Worm (Caenorhabditis elegans) whole organism, L2 larva: ENCODE measurements around the gene glrx-22.

Source experiments
- C34F6.9 ChIP-seq: fragments of 150-350 bp; optimal IDR thresholded peaks from 2 replicates; lab custom pipeline; 2014; ENCODE audit warnings: missing biosample characterization, missing genetic modification characterization
- F13H6.1 ChIP-seq: sonication (generic microtip); optimal IDR thresholded peaks from 2 replicates; lab custom pipeline; 2016; ENCODE audit warnings: missing genetic modification characterization, missing compliant biosample characterization
- ZK546.5 ChIP-seq: sonication (generic microtip); optimal IDR thresholded peaks from 2 replicates; lab custom pipeline; 2017; ENCODE audit warnings: missing biosample characterization, missing genetic modification characterization
- alr-1 ChIP-seq: fragments of 150-350 bp; optimal IDR thresholded peaks from 2 replicates; lab custom pipeline; 2014; ENCODE audit warnings: missing biosample characterization, missing genetic modification characterization
- aly-2 ChIP-seq: fragments of 150-350 bp; optimal IDR thresholded peaks from 2 replicates; lab custom pipeline; 2014; ENCODE audit warnings: missing biosample characterization, missing genetic modification characterization
- blmp-1 ChIP-seq: sonication (generic microtip); optimal IDR thresholded peaks from 2 replicates; lab custom pipeline; 2017; ENCODE audit warnings: missing genetic modification characterization, mild to moderate bottlenecking, missing compliant biosample characterization, antibody characterized with exemption, moderate library complexity; ENCODE audit not compliant: insufficient read depth
- ceh-16 ChIP-seq: fragments of 150-350 bp; optimal IDR thresholded peaks from 2 replicates; lab custom pipeline; 2014; ENCODE audit warnings: missing biosample characterization, missing genetic modification characterization
- ceh-82 ChIP-seq: fragments of 150-350 bp; optimal IDR thresholded peaks from 2 replicates; lab custom pipeline; 2014; ENCODE audit warnings: missing biosample characterization, missing genetic modification characterization
- crh-2 ChIP-seq: sonication (generic microtip); optimal IDR thresholded peaks from 2 replicates; lab custom pipeline; 2017; ENCODE audit warnings: missing biosample characterization, missing genetic modification characterization
- dmd-4 ChIP-seq: sonication (generic microtip); optimal IDR thresholded peaks from 2 replicates; lab custom pipeline; 2017; ENCODE audit warnings: missing biosample characterization, missing genetic modification characterization
- egl-27 ChIP-seq: sonication (generic microtip); optimal IDR thresholded peaks from 3 replicates; lab custom pipeline; 2017; ENCODE audit warnings: missing biosample characterization, missing genetic modification reagents, missing genetic modification characterization
- elt-1 ChIP-seq: fragments of 150-350 bp; optimal IDR thresholded peaks from 2 replicates; lab custom pipeline; 2014; ENCODE audit warnings: missing biosample characterization, missing genetic modification characterization
- fos-1 ChIP-seq: fragments of 150-350 bp; optimal IDR thresholded peaks from 2 replicates; lab custom pipeline; 2014; ENCODE audit warnings: missing biosample characterization, missing genetic modification characterization
- lin-39 ChIP-seq: fragments of 150-350 bp; optimal IDR thresholded peaks from 2 replicates; lab custom pipeline; 2014; ENCODE audit warnings: missing biosample characterization, missing genetic modification reagents, missing genetic modification characterization
- mab-5 ChIP-seq: fragments of 150-350 bp; optimal IDR thresholded peaks from 2 replicates; lab custom pipeline; 2014; ENCODE audit warnings: missing biosample characterization, missing genetic modification characterization
- mbf-1 ChIP-seq: sonication (generic microtip); optimal IDR thresholded peaks from 2 replicates; lab custom pipeline; 2017; ENCODE audit warnings: missing biosample characterization, missing genetic modification characterization
- mdl-1 ChIP-seq, 2 experiments: fragments of 150-350 bp in 1 of 2; sonication (generic microtip) in 1 of 2; optimal IDR thresholded peaks; 2 replicates each; lab custom pipeline; 2017; ENCODE audit warnings: missing biosample characterization in 2 of 2, missing genetic modification characterization in 2 of 2
- nhr-10 ChIP-seq: sonication (generic microtip); optimal IDR thresholded peaks from 2 replicates; lab custom pipeline; 2017; ENCODE audit warnings: missing biosample characterization, missing genetic modification characterization
- nhr-11 ChIP-seq: fragments of 150-350 bp; optimal IDR thresholded peaks from 2 replicates; lab custom pipeline; 2014; ENCODE audit warnings: missing biosample characterization, missing genetic modification characterization
- nhr-12 ChIP-seq: fragments of 150-350 bp; optimal IDR thresholded peaks from 2 replicates; lab custom pipeline; 2014; ENCODE audit warnings: missing biosample characterization, missing genetic modification characterization
- nhr-129 ChIP-seq: fragments of 150-350 bp; optimal IDR thresholded peaks from 2 replicates; lab custom pipeline; 2014; ENCODE audit warnings: missing biosample characterization, missing genetic modification characterization
- nhr-21 ChIP-seq: fragments of 150-350 bp; optimal IDR thresholded peaks from 2 replicates; lab custom pipeline; 2014; ENCODE audit warnings: missing biosample characterization, missing genetic modification characterization
- nhr-23 ChIP-seq: fragments of 150-350 bp; optimal IDR thresholded peaks from 2 replicates; lab custom pipeline; 2014; ENCODE audit warnings: missing biosample characterization, missing genetic modification reagents, missing genetic modification characterization
- nhr-25 ChIP-seq: fragments of 150-350 bp; sonication (generic microtip); optimal IDR thresholded peaks from 3 replicates; lab custom pipeline; 2014; ENCODE audit warnings: missing biosample characterization, missing genetic modification characterization
- nhr-77 ChIP-seq: fragments of 150-350 bp; optimal IDR thresholded peaks from 2 replicates; lab custom pipeline; 2014; ENCODE audit warnings: missing biosample characterization, missing genetic modification characterization
- peb-1 ChIP-seq: fragments of 150-350 bp; optimal IDR thresholded peaks from 2 replicates; lab custom pipeline; 2014; ENCODE audit warnings: missing biosample characterization, missing genetic modification characterization
- sem-4 ChIP-seq: fragments of 150-350 bp; optimal IDR thresholded peaks from 2 replicates; lab custom pipeline; 2014; ENCODE audit warnings: missing biosample characterization, missing genetic modification reagents, missing genetic modification characterization
- skn-1 ChIP-seq: sonication (generic microtip); optimal IDR thresholded peaks from 2 replicates; lab custom pipeline; 2017; ENCODE audit warnings: missing biosample characterization, missing genetic modification characterization
- sma-9 ChIP-seq, 2 experiments: fragments of 150-350 bp in 1 of 2; sonication (generic microtip) in 1 of 2; optimal IDR thresholded peaks; 2 replicates each; lab custom pipeline; 2014 to 2016; ENCODE audit warnings: missing genetic modification characterization in 2 of 2, mild to moderate bottlenecking in 1 of 2, missing biosample characterization in 1 of 2, missing compliant biosample characterization in 1 of 2, missing genetic modification reagents in 1 of 2, moderate library complexity in 1 of 2
- snpc-4 ChIP-seq: fragments of 150-350 bp; optimal IDR thresholded peaks from 2 replicates; lab custom pipeline; 2014; ENCODE audit warnings: missing biosample characterization, missing genetic modification characterization
- zag-1 ChIP-seq: fragments of 150-350 bp; optimal IDR thresholded peaks from 2 replicates; lab custom pipeline; 2014; ENCODE audit warnings: missing biosample characterization, missing genetic modification characterization
- ztf-1 ChIP-seq: fragments of 200-800 bp; sonication (Bioruptor generic); conservative IDR thresholded peaks from 2 replicates; pipeline ENCODE4 v1.3.6; 2022; ENCODE audit warnings: missing genetic modification characterization, missing compliant biosample characterization
- ztf-4 ChIP-seq: fragments of 150-350 bp; optimal IDR thresholded peaks from 2 replicates; lab custom pipeline; 2014; ENCODE audit warnings: missing biosample characterization, missing genetic modification characterization

Gene glrx-22

DNA sequence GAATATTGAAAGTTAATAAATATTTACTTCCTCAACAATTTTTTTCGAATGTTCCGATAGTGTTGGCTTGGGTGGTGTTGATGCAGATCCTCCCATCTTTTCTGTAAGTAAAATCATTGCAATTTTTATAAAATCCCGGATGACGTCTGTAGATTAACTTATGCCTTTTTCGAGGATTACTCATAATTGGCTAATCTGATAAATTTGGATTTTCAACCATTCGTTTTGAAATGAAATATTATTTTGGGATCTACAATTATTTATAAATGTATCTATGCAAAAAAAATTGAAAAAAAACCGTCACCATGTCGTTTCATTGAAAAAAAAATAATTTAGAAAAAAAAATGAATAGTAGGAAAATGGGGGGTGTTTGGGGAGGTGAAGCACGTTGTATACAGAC lies at the start of gene glrx-22:
glrx-22 (minus strand) TSS at position 101 of the 400 bp plus-strand sequence.
- TF ChIP-seq snpc-4 = no peak
- no peak for TF ChIP-seq skn-1 (tag; lab: Kevin White, UChicago)
- TF ChIP-seq nhr-12 = no peak
- no peak for TF ChIP-seq nhr-23 (tag; lab: Kevin White, UChicago)
- no peak for TF ChIP-seq blmp-1 (tag; lab: Kevin White, UChicago)
- no peak for TF ChIP-seq lin-39 (tag; lab: Kevin White, UChicago)
- TF ChIP-seq peb-1 (tag; lab: Kevin White, UChicago) = no peak
- TF ChIP-seq mdl-1 (tag; optimal IDR thresholded peaks at IDR 0.05; lab: Kevin White, UChicago) = no peak
- TF ChIP-seq mbf-1 = no peak
- TF ChIP-seq alr-1 (tag; lab: Kevin White, UChicago) = no peak
- no peak for TF ChIP-seq F13H6.1
- TF ChIP-seq ceh-82 = no peak

DNA sequence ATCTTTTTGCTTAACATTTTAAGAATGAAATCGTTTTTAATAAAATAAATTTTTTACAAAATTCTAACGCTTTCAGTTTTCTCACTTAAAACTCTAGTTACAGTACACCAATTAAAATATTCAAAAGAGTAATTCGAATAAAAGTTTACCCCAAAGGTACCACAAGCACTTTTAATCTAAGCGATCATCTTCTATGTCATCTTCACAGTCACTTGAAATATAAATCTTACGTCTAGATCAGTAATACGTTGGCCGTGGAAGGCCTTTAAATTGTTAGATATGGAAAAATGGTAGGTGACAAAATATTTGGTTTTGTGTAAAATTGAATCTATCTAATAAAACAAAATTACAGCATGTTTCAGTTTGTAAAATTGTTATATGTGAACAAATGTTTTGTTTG lies 46.3 kb upstream of the glrx-22 start:
- TF ChIP-seq ceh-16 (tag; lab: Kevin White, UChicago) (peak; percentile 12), nhr-25 (peak; percentile 37), fos-1 (no peak), elt-1 (tag; lab: Kevin White, UChicago) (peak; percentile 86), sma-9 (GFP tag; optimal IDR thresholded peaks at IDR 0.05; lab: Kevin White, UChicago) (peak; percentile 80), sma-9 (tag; optimal IDR thresholded peaks at IDR 0.05; lab: Kevin White, UChicago) (no peak)
- TF ChIP-seq, all 48 proteins: peak for 4

DNA sequence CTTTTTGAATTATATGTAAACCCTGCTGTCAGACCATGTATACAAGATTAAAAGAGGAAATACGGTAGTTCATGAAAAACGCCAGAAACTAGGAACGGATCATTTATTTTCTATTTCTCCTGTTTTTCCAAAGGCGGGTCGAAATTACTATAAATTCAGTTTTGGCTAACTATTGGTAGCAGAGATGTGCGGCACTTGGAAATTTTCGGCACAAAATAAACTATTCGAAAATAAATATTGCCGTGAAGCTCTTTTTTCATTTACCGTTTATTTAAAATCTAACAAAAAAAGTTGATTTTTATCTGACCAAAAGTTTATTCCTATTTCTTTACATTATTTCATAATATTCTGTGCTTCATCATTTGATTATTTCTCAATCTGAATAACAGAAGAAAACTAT lies 43.1 kb upstream of the glrx-22 start, which contains the start of gene T09A12.1:
T09A12.1 (plus strand) TSS at position 301 of the 400 bp plus-strand sequence.
- TF ChIP-seq zag-1 (tag; lab: Kevin White, UChicago) (no peak), ceh-16 (tag; lab: Kevin White, UChicago) (no peak), skn-1 (tag; lab: Kevin White, UChicago) (no peak), C34F6.9 (tag; lab: Kevin White, UChicago) (no peak), fos-1 (no peak), peb-1 (tag; lab: Kevin White, UChicago) (no peak), ZK546.5 (tag; lab: Kevin White, UChicago) (no peak), sem-4 (tag; lab: Kevin White, UChicago) (no peak), crh-2 (no peak), nhr-21 (no peak), nhr-12 (no peak)

DNA sequence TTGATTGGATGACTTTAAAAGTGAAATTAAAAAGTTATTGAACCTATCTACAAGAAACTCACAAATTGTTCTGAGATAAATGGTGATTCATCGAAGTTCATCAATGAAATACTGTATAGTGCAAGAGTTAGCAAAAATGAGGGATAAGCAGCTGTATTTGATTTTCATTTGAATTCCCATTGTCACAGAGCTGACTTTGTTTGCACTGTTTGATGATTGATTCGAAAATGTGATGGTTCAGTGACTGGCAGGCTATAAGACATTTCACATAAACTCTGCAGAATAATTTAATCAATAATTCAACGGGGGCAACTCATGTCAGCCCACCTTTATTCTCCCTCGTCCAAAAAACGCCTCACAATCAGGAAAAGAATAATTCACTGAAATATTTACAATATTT lies 42.6 kb upstream of the glrx-22 start, which contains the start of gene T09A12.8:
T09A12.8 (minus strand) TSS at position 101 of the 400 bp plus-strand sequence.
- TF ChIP-seq nhr-77 (tag; lab: Kevin White, UChicago) (no peak), aly-2 (tag; lab: Kevin White, UChicago) (no peak), sma-9 (GFP tag; optimal IDR thresholded peaks at IDR 0.05; lab: Kevin White, UChicago) (no peak), sma-9 (tag; optimal IDR thresholded peaks at IDR 0.05; lab: Kevin White, UChicago) (no peak), snpc-4 (no peak), nhr-11 (tag; lab: Kevin White, UChicago) (no peak), egl-27 (no peak)

DNA sequence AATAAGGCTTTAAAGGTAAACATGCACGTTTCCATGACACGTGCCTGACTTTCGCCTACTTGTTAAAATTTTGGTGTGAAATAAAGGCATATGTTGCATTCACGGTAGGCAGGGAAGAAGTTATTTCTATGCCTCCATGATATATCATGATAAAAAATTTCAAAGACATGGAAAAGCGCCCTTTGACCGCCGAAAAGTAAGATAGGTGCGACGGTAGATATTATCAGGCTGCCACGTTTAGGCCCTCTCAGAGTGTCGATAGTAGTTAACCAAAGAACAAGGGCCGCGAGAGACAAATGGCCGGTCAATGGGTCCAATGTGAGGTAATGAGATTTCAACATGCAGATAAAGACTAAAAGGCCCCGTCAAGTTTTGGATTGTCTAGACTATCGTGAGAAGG lies 42.1 kb upstream of the glrx-22 start:
- no peak for TF ChIP-seq nhr-77 (tag; lab: Kevin White, UChicago)
- peak; percentile 51 for TF ChIP-seq sma-9 (GFP tag; optimal IDR thresholded peaks at IDR 0.05; lab: Kevin White, UChicago)
- no peak for TF ChIP-seq sma-9 (tag; optimal IDR thresholded peaks at IDR 0.05; lab: Kevin White, UChicago)
- no peak for TF ChIP-seq ztf-4 (tag; lab: Kevin White, UChicago)
- no peak for TF ChIP-seq nhr-11 (tag; lab: Kevin White, UChicago)
- TF ChIP-seq ceh-16 (tag; lab: Kevin White, UChicago) = peak; percentile 9

DNA sequence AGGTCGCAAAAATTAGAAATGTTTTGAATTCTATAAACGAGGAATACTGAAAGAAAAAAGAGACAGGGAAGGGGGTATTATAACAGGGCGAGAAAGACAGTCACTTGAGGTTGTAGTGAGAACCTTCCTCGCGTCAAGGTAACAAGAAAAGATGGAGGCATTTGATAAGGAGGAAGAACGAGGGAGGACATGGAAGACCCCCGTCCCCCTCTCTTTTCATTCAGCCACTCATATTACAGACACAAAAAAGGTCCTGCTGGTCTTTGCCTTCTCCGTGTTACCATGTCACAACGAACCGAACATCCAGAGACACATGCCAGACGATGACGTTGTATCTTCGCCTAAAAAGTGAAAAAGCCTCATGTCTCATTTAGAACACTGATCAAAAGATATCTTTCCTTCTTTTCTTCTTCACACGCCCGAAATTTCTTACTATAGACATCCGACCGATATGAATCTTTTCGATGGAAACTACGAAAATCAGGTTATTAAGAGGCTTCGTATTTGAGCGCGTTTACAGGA lies 40.3 kb upstream of the glrx-22 start:
- no peak for TF ChIP-seq ZK546.5 (tag; lab: Kevin White, UChicago)
- TF ChIP-seq aly-2 (tag; lab: Kevin White, UChicago) = no peak
- TF ChIP-seq fos-1 = peak; percentile 3
- no peak for TF ChIP-seq nhr-129
- TF ChIP-seq mab-5 (tag; lab: Kevin White, UChicago) = no peak
- no peak for TF ChIP-seq nhr-10 (tag; lab: Kevin White, UChicago)
- no peak for TF ChIP-seq ztf-1 (GFP tag; lab: Robert Waterston, UW)
- TF ChIP-seq dmd-4 = no peak
- no peak for TF ChIP-seq sem-4 (tag; lab: Kevin White, UChicago)
